Worm (Caenorhabditis elegans) whole organism, late embryonic: ENCODE results near the gene srd-51.

Source experiments
- C38D4.7 ChIP-seq: fragments of 200-800 bp; sonication (Bioruptor generic); optimal IDR thresholded peaks from 2 replicates; lab custom pipeline; 2018; ENCODE audit warnings: mild to moderate bottlenecking, missing genetic modification characterization, moderate library complexity, missing compliant biosample characterization
- K02D7.2 ChIP-seq: sonication (generic microtip); optimal IDR thresholded peaks from 2 replicates; lab custom pipeline; 2017; ENCODE audit warnings: mild to moderate bottlenecking, missing genetic modification characterization, missing compliant biosample characterization
- K09A11.1 ChIP-seq: sonication (generic microtip); optimal IDR thresholded peaks from 2 replicates; lab custom pipeline; 2017; ENCODE audit warnings: antibody characterized with exemption, mild to moderate bottlenecking, missing genetic modification characterization, missing compliant biosample characterization; ENCODE audit not compliant: insufficient read depth
- T23F11.4 ChIP-seq: fragments of 200-800 bp; sonication (Bioruptor generic); optimal IDR thresholded peaks from 2 replicates; lab custom pipeline; 2018; ENCODE audit warnings: mild to moderate bottlenecking, missing genetic modification characterization, missing compliant biosample characterization
- Y22D7AL.16 ChIP-seq: sonication (generic microtip); optimal IDR thresholded peaks from 2 replicates; lab custom pipeline; 2016; ENCODE audit warnings: missing genetic modification characterization, missing compliant biosample characterization
- ama-1 ChIP-seq: fragments of 150-350 bp; optimal IDR thresholded peaks from 2 replicates; lab custom pipeline; 2014
- ceh-14 ChIP-seq: sonication (generic microtip); optimal IDR thresholded peaks from 2 replicates; lab custom pipeline; 2016; ENCODE audit warnings: missing genotype, missing genetic modification characterization, missing compliant biosample characterization
- ceh-18 ChIP-seq: sonication (generic microtip); optimal IDR thresholded peaks from 2 replicates; lab custom pipeline; 2016; ENCODE audit warnings: missing genetic modification characterization, missing compliant biosample characterization
- ceh-2 ChIP-seq: sonication (generic microtip); optimal IDR thresholded peaks from 2 replicates; lab custom pipeline; 2016; ENCODE audit warnings: missing genotype, missing genetic modification characterization, missing compliant biosample characterization
- ceh-22 ChIP-seq: sonication (generic microtip); optimal IDR thresholded peaks from 2 replicates; lab custom pipeline; 2017; ENCODE audit warnings: missing biosample characterization, missing genetic modification characterization
- ceh-31 ChIP-seq: sonication (generic microtip); optimal IDR thresholded peaks from 2 replicates; lab custom pipeline; 2016; ENCODE audit warnings: missing genetic modification characterization, missing compliant biosample characterization
- ceh-45 ChIP-seq: fragments of 200-800 bp; sonication (Bioruptor generic); IDR thresholded peaks from 2 replicates; pipeline ENCODE4 v1.3.6; 2022; ENCODE audit warnings: missing genetic modification reagents, missing genetic modification characterization, missing compliant biosample characterization
- ceh-48 ChIP-seq: sonication (generic microtip); optimal IDR thresholded peaks from 2 replicates; lab custom pipeline; 2016; ENCODE audit warnings: missing genetic modification characterization, inconsistent platforms, missing compliant biosample characterization
- ceh-6 ChIP-seq: fragments of 200-800 bp; sonication (Bioruptor generic); optimal IDR thresholded peaks from 2 replicates; lab custom pipeline; 2018; ENCODE audit warnings: mild to moderate bottlenecking, missing genetic modification characterization, missing compliant biosample characterization
- ceh-9 ChIP-seq: sonication (generic microtip); optimal IDR thresholded peaks from 2 replicates; lab custom pipeline; 2016; ENCODE audit warnings: mild to moderate bottlenecking, missing genetic modification characterization, inconsistent platforms, missing compliant biosample characterization
- dmd-4 ChIP-seq: sonication (generic microtip); optimal IDR thresholded peaks from 2 replicates; lab custom pipeline; 2016; ENCODE audit warnings: borderline replicate concordance, missing genetic modification characterization, missing compliant biosample characterization
- elt-2 ChIP-seq: sonication (generic microtip); optimal IDR thresholded peaks from 2 replicates; lab custom pipeline; 2016; ENCODE audit warnings: missing genetic modification reagents, missing genetic modification characterization, missing compliant biosample characterization
- elt-4 ChIP-seq: sonication (generic microtip); optimal IDR thresholded peaks from 2 replicates; lab custom pipeline; 2016; ENCODE audit warnings: missing genetic modification characterization, missing compliant biosample characterization
- fax-1 ChIP-seq: sonication (generic microtip); optimal IDR thresholded peaks from 2 replicates; lab custom pipeline; 2016; ENCODE audit warnings: missing genotype, missing genetic modification characterization, missing compliant biosample characterization
- fkh-10 ChIP-seq: fragments of 150-350 bp; optimal IDR thresholded peaks from 2 replicates; lab custom pipeline; 2014; ENCODE audit warnings: missing biosample characterization, missing genetic modification reagents, missing genetic modification characterization
- gmeb-2 ChIP-seq: sonication (generic microtip); optimal IDR thresholded peaks from 2 replicates; lab custom pipeline; 2016; ENCODE audit warnings: missing genetic modification characterization, inconsistent platforms, missing compliant biosample characterization
- hlh-15 ChIP-seq: sonication (generic microtip); optimal IDR thresholded peaks from 2 replicates; lab custom pipeline; 2016; ENCODE audit warnings: missing genetic modification characterization, missing compliant biosample characterization
- hlh-30 ChIP-seq: sonication (generic microtip); optimal IDR thresholded peaks from 2 replicates; lab custom pipeline; 2017; ENCODE audit warnings: antibody characterized with exemption, missing genetic modification characterization, missing compliant biosample characterization; ENCODE audit not compliant: insufficient read depth
- hlh-6 ChIP-seq: sonication (generic microtip); optimal IDR thresholded peaks from 2 replicates; lab custom pipeline; 2016; ENCODE audit warnings: missing genotype, missing genetic modification characterization, missing compliant biosample characterization
- hlh-8 ChIP-seq: sonication (generic microtip); optimal IDR thresholded peaks from 2 replicates; lab custom pipeline; 2016; ENCODE audit warnings: missing genotype, missing genetic modification characterization, missing compliant biosample characterization
- madf-2 ChIP-seq: sonication (generic microtip); optimal IDR thresholded peaks from 2 replicates; lab custom pipeline; 2017; ENCODE audit warnings: missing genetic modification characterization, missing compliant biosample characterization
- mec-3 ChIP-seq: sonication (generic microtip); optimal IDR thresholded peaks from 2 replicates; lab custom pipeline; 2016; ENCODE audit warnings: borderline replicate concordance, missing genetic modification characterization, missing compliant biosample characterization
- nfya-1 ChIP-seq: sonication (generic microtip); optimal IDR thresholded peaks from 2 replicates; lab custom pipeline; 2017; ENCODE audit warnings: missing genetic modification characterization, mild to moderate bottlenecking, missing compliant biosample characterization, antibody characterized with exemption, moderate library complexity
- nhr-232 ChIP-seq: sonication (generic microtip); optimal IDR thresholded peaks from 2 replicates; lab custom pipeline; 2016; ENCODE audit warnings: missing genetic modification characterization, missing compliant biosample characterization
- odd-2 ChIP-seq: sonication (generic microtip); optimal IDR thresholded peaks from 2 replicates; lab custom pipeline; 2017; ENCODE audit warnings: antibody characterized with exemption, mild to moderate bottlenecking, missing genetic modification characterization, missing compliant biosample characterization
- pag-3 ChIP-seq: sonication (generic microtip); optimal IDR thresholded peaks from 2 replicates; lab custom pipeline; 2016; ENCODE audit warnings: missing compliant biosample characterization, missing genetic modification characterization, borderline replicate concordance
- pat-9 ChIP-seq: fragments of 200-800 bp; sonication (Bioruptor generic); optimal IDR thresholded peaks from 2 replicates; lab custom pipeline; 2018; ENCODE audit warnings: mild to moderate bottlenecking, missing genetic modification characterization, moderate library complexity, missing compliant biosample characterization
- pax-1 ChIP-seq: fragments of 150-350 bp; optimal IDR thresholded peaks from 2 replicates; lab custom pipeline; 2014; ENCODE audit warnings: missing biosample characterization, missing genetic modification characterization
- pha-2 ChIP-seq: sonication (generic microtip); optimal IDR thresholded peaks from 2 replicates; lab custom pipeline; 2017; ENCODE audit warnings: mild to moderate bottlenecking, missing genetic modification characterization, missing compliant biosample characterization
- pha-4 ChIP-seq: fragments of 150-350 bp; optimal IDR thresholded peaks from 2 replicates; lab custom pipeline; 2018; ENCODE audit warnings: missing biosample characterization, missing genetic modification reagents, missing genetic modification characterization
- pqm-1 ChIP-seq: sonication (generic microtip); optimal IDR thresholded peaks from 2 replicates; lab custom pipeline; 2016; ENCODE audit warnings: missing genetic modification characterization, missing compliant biosample characterization
- pros-1 ChIP-seq: fragments of 150-350 bp; optimal IDR thresholded peaks from 2 replicates; lab custom pipeline; 2014; ENCODE audit warnings: missing biosample characterization, missing genetic modification reagents, missing genetic modification characterization
- ref-2 ChIP-seq: sonication (generic microtip); optimal IDR thresholded peaks from 2 replicates; lab custom pipeline; 2016; ENCODE audit warnings: missing genetic modification characterization, missing compliant biosample characterization
- rnt-1 ChIP-seq: sonication (generic microtip); optimal IDR thresholded peaks from 2 replicates; lab custom pipeline; 2016; ENCODE audit warnings: missing genetic modification characterization, missing compliant biosample characterization
- sdc-2 ChIP-seq: sonication (generic microtip); optimal IDR thresholded peaks from 2 replicates; lab custom pipeline; 2016; ENCODE audit warnings: missing genotype, missing genetic modification characterization, missing compliant biosample characterization
- sox-2 ChIP-seq: fragments of 200-800 bp; sonication (Bioruptor generic); IDR thresholded peaks from 2 replicates; pipeline ENCODE4 v1.3.6; 2022; ENCODE audit warnings: missing genetic modification reagents, missing genetic modification characterization, missing compliant biosample characterization
- sox-4 ChIP-seq: sonication (generic microtip); optimal IDR thresholded peaks from 2 replicates; lab custom pipeline; 2017; ENCODE audit warnings: mild to moderate bottlenecking, missing genetic modification characterization, inconsistent platforms, missing compliant biosample characterization
- syd-9 ChIP-seq: sonication (generic microtip); optimal IDR thresholded peaks from 2 replicates; lab custom pipeline; 2016; ENCODE audit warnings: mild to moderate bottlenecking, missing genetic modification characterization, moderate library complexity, missing compliant biosample characterization
- tbx-2 ChIP-seq: sonication (generic microtip); optimal IDR thresholded peaks from 2 replicates; lab custom pipeline; 2016; ENCODE audit warnings: missing genetic modification characterization, missing compliant biosample characterization
- tbx-7 ChIP-seq: sonication (generic microtip); optimal IDR thresholded peaks from 2 replicates; lab custom pipeline; 2016; ENCODE audit warnings: missing genotype, missing genetic modification characterization, missing compliant biosample characterization
- unc-3 ChIP-seq, 2 experiments: fragments of 200-800 bp in 1 of 2; sonication (Bioruptor generic) in 1 of 2; sonication (generic microtip) in 1 of 2; conservative IDR thresholded peaks in 1 of 2; optimal IDR thresholded peaks in 1 of 2; 2 replicates each; pipeline versions ENCODE4 v1.3.6 to Lab custom; 2016 to 2022; ENCODE audit warnings: missing compliant biosample characterization in 2 of 2, missing genetic modification characterization in 2 of 2, missing genetic modification reagents in 1 of 2
- unc-42 ChIP-seq: sonication (generic microtip); optimal IDR thresholded peaks from 2 replicates; lab custom pipeline; 2016; ENCODE audit warnings: missing genotype, missing genetic modification characterization, missing compliant biosample characterization
- unc-55 ChIP-seq: sonication (generic microtip); optimal IDR thresholded peaks from 2 replicates; lab custom pipeline; 2017; ENCODE audit warnings: missing biosample characterization, missing genetic modification reagents, missing genetic modification characterization
- zip-5 ChIP-seq: sonication (generic microtip); optimal IDR thresholded peaks from 2 replicates; lab custom pipeline; 2016; ENCODE audit warnings: missing genetic modification characterization, missing compliant biosample characterization
- ztf-16 ChIP-seq: sonication (generic microtip); optimal IDR thresholded peaks from 2 replicates; lab custom pipeline; 2017; ENCODE audit warnings: missing genetic modification characterization, missing compliant biosample characterization

The srd-51 gene

DNA sequence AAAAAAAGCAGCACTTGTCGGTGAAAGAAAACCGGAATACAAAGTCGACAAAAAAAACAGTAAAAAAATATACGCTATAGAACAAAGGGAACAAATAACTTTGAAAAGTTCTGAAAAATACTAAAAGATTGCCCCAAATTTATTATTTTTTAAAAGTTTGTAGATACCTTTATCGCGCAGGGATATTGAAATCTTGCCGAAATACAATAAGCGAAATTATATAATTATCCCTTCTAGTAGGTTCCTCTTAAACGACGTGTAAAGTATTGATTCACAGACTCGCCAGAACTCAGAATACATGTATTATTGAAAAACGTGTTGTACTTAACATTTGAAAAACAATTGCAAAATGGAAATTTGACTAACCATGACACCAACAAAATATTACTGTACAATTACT, 29.7 kb upstream of the srd-51 start:
- TF ChIP-seq zip-5 (tag; lab: Kevin White, UChicago) (no peak), hlh-8 (no peak), ceh-31 (tag; lab: Kevin White, UChicago) (peak; percentile 65), ref-2 (tag; lab: Kevin White, UChicago) (peak; percentile 24), unc-42 (tag; lab: Kevin White, UChicago) (peak; percentile 61), sox-2 (GFP tag; lab: Robert Waterston, UW) (no peak), Y22D7AL.16 (no peak), ceh-45 (no peak), pha-4 (tag; lab: Kevin White, UChicago) (no peak), tbx-2 (no peak), ceh-48 (tag; lab: Kevin White, UChicago) (peak; percentile 55), ceh-2 (peak; percentile 0), dmd-4 (tag; lab: Kevin White, UChicago) (no peak), elt-2 (peak; percentile 19), tbx-7 (tag; lab: Kevin White, UChicago) (no peak), hlh-15 (tag; lab: Kevin White, UChicago) (no peak), odd-2 (tag; lab: Kevin White, UChicago) (no peak), sox-4 (no peak), sdc-2 (tag; lab: Kevin White, UChicago) (peak; percentile 98), nfya-1 (tag; lab: Kevin White, UChicago) (peak; percentile 13), unc-3 (GFP tag; conservative IDR thresholded peaks at IDR 0.05; lab: Robert Waterston, UW) (no peak), unc-3 (tag; optimal IDR thresholded peaks at IDR 0.05; lab: Kevin White, UChicago) (no peak), rnt-1 (tag; lab: Kevin White, UChicago) (peak; percentile 5), hlh-30 (no peak), pat-9 (no peak)
- TF ChIP-seq, all 69 proteins: peak for 9

DNA sequence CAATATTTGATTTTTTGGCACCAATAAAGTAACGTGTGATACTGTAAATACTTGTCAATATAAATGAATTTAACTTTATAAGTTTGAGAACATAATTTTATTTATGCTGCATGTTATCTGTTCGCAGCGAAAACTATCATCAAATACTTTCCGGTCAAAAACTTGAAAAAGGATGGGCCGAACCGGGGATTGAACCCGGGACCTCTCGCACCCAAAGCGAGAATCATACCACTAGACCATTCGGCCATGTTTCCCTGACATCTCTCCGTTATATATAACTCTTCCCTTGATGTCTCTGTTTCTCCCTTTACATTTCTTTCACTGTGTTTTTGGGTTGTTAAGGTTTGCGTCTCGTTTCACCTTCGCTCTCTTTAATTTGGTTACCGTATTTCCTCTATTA, 27.1 kb upstream of the srd-51 start:
- peak; percentile 78 for TF ChIP-seq elt-2
- TF ChIP-seq elt-4 (tag; lab: Kevin White, UChicago), result no peak
- peak; percentile 70 for TF ChIP-seq hlh-8
- TF ChIP-seq pros-1 (tag; lab: Kevin White, UChicago), result no peak
- TF ChIP-seq unc-55 (GFP tag; lab: Kevin White, UChicago), result no peak
- TF ChIP-seq syd-9, result peak; percentile 60
- no peak for TF ChIP-seq pha-4 (tag; lab: Kevin White, UChicago)
- TF ChIP-seq fkh-10, result no peak
- TF ChIP-seq madf-2 (tag; lab: Kevin White, UChicago), result peak; percentile 72
- peak; percentile 29 for TF ChIP-seq fax-1
- peak; percentile 23 for TF ChIP-seq pha-2 (tag; lab: Kevin White, UChicago)
- peak; percentile 85 for TF ChIP-seq ceh-6 (GFP tag; lab: Kevin White, UChicago)
- TF ChIP-seq ceh-2, result peak; percentile 42
- TF ChIP-seq ceh-14, result peak; percentile 68
- peak; percentile 83 for TF ChIP-seq sox-4
- TF ChIP-seq pag-3 (tag; lab: Kevin White, UChicago), result no peak
- peak; percentile 41 for TF ChIP-seq hlh-30
- no peak for TF ChIP-seq mec-3 (tag; lab: Kevin White, UChicago)
- TF ChIP-seq Y22D7AL.16, result peak; percentile 57
- TF ChIP-seq ztf-16, result peak; percentile 74
- no peak for TF ChIP-seq pqm-1
- peak; percentile 79 for TF ChIP-seq gmeb-2
- TF ChIP-seq ceh-31 (tag; lab: Kevin White, UChicago), result peak; percentile 23
- peak; percentile 94 for TF ChIP-seq sdc-2 (tag; lab: Kevin White, UChicago)
- TF ChIP-seq C38D4.7, result peak; percentile 79
- TF ChIP-seq sox-2 (GFP tag; lab: Robert Waterston, UW), result peak; percentile 78
- TF ChIP-seq nhr-232, result peak; percentile 70
- peak; percentile 70 for TF ChIP-seq tbx-2
- TF ChIP-seq hlh-6, result peak; percentile 78
- TF ChIP-seq pax-1, result no peak
- no peak for TF ChIP-seq K02D7.2 (tag; lab: Kevin White, UChicago)
- no peak for TF ChIP-seq ama-1 (lab: Kevin White, UChicago)
- TF ChIP-seq ceh-18 (tag; lab: Kevin White, UChicago), result peak; percentile 27
- peak; percentile 77 for TF ChIP-seq T23F11.4 (GFP tag; lab: Kevin White, UChicago)
- TF ChIP-seq ceh-9 (tag; lab: Kevin White, UChicago), result peak; percentile 50
- no peak for TF ChIP-seq ceh-22 (tag; lab: Kevin White, UChicago)
- peak; percentile 46 for TF ChIP-seq K09A11.1 (tag; lab: Kevin White, UChicago)
